Fruit fly (Drosophila melanogaster): Measurements from ENCODE around the gene Crag.

Gene Crag

DNA sequence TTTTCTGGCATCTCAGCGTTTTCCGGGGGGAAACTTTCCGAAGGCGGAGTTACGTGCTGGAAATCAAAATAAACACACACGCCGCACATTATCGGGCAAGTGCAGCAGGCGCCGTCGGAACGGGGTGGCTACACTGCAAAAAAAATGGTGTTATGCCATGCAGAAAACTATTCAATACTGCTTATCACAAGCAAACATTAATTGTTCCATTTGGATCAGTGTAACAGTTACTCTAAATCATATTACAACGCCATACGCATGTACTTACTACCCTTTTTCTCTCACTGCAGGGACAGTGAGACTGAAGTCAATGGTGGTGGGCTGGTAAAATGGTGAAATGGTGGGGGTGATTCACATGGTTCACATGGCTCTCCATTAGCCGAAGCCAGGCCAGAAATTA is 35.3 kb downstream of the Crag start (continued):
- peak; percentile 58; the same call in 1 of the 2 replicates for TF ChIP-seq sob (GFP tag; IDR thresholded peaks at IDR 0.05)
- TF ChIP-seq cas (GFP tag; IDR thresholded peaks at IDR 0.05) = no peak
- TF ChIP-seq Abd-B (GFP tag; optimal IDR thresholded peaks at IDR 0.05) = peak; percentile 69
- peak; percentile 54 for TF ChIP-seq mam (GFP tag; optimal IDR thresholded peaks at IDR 0.05)
- TF ChIP-seq Trl (optimal IDR thresholded peaks at IDR 0.05) = no peak
- TF ChIP-seq Trl (GFP tag; optimal IDR thresholded peaks at IDR 0.05) = peak; percentile 73
- TF ChIP-seq Myb (GFP tag; optimal IDR thresholded peaks at IDR 0.05) = peak; percentile 22
- no peak for TF ChIP-seq CG7745 (tag; optimal IDR thresholded peaks at IDR 0.05)
- peak; percentile 65; the same call in 1 of the 3 replicates for TF ChIP-seq CG11456 (GFP tag; IDR thresholded peaks at IDR 0.05)
- TF ChIP-seq vvl (GFP tag; IDR thresholded peaks at IDR 0.05) = peak; percentile 89
- no peak for TF ChIP-seq emc (GFP tag; optimal IDR thresholded peaks at IDR 0.05)
- peak; percentile 69 to 79 for TF ChIP-seq Pdp1 (GFP tag; optimal IDR thresholded peaks at IDR 0.05)
- TF ChIP-seq Opbp (GFP tag; IDR thresholded peaks at IDR 0.05; ENCODE audit: partially characterized antibody) = no peak
- peak; percentile 55 for TF ChIP-seq Sox100B (GFP tag; optimal IDR thresholded peaks at IDR 0.05)
- no peak for TF ChIP-seq run (tag; optimal IDR thresholded peaks at IDR 0.05)
- TF ChIP-seq CG12744 (GFP tag; optimal IDR thresholded peaks at IDR 0.05) = no peak
- no peak for TF ChIP-seq CG15514 (GFP tag; optimal IDR thresholded peaks at IDR 0.05)
- TF ChIP-seq yki (optimal IDR thresholded peaks at IDR 0.05) = no peak
- TF ChIP-seq CG17568 (GFP tag; optimal IDR thresholded peaks at IDR 0.05) = no peak
- TF ChIP-seq bab2 (GFP tag; optimal IDR thresholded peaks at IDR 0.05) = peak; percentile 87
- TF ChIP-seq NfI (GFP tag; optimal IDR thresholded peaks at IDR 0.05) = peak; percentile 20
- TF ChIP-seq croc (GFP tag; conservative IDR thresholded peaks at IDR 0.05) = peak; percentile 85
- TF ChIP-seq tup (GFP tag; optimal IDR thresholded peaks at IDR 0.05) = no peak
- no peak for TF ChIP-seq amos (GFP tag; IDR thresholded peaks at IDR 0.05; ENCODE audit: partially characterized antibody)
- TF ChIP-seq Taf1 (GFP tag; IDR thresholded peaks at IDR 0.05) = no peak
- TF ChIP-seq CG6854 (GFP tag; optimal IDR thresholded peaks at IDR 0.05) = no peak
- TF ChIP-seq gcm2 (GFP tag; optimal IDR thresholded peaks at IDR 0.05) = no peak
- TF ChIP-seq Rx (GFP tag; IDR thresholded peaks at IDR 0.05) = peak; percentile 40; the same call in 1 of the 2 replicates
- TF ChIP-seq Dbx (GFP tag; IDR thresholded peaks at IDR 0.05) = 0 out of 3 replicates have a peak, but pooled peaks have one; percentile 24
- peak; percentile 71 for TF ChIP-seq CoRest (tag; optimal IDR thresholded peaks at IDR 0.05)
- no peak for TF ChIP-seq salm (tag; optimal IDR thresholded peaks at IDR 0.05)
- TF ChIP-seq twi (tag; optimal IDR thresholded peaks at IDR 0.05) = peak; percentile 62
- TF ChIP-seq CG7786 (GFP tag; optimal IDR thresholded peaks at IDR 0.05) = peak; percentile 50
- no peak for TF ChIP-seq dan (GFP tag; IDR thresholded peaks at IDR 0.05)
- TF ChIP-seq Side (GFP tag; optimal IDR thresholded peaks at IDR 0.05) = peak; percentile 80
- TF ChIP-seq Oli (tag; optimal IDR thresholded peaks at IDR 0.05) = peak; percentile 71
- peak; percentile 37 for TF ChIP-seq Usf (GFP tag; optimal IDR thresholded peaks at IDR 0.05)
- peak; percentile 30 for TF ChIP-seq lab (GFP tag; optimal IDR thresholded peaks at IDR 0.05)
- TF ChIP-seq CG1602 (GFP tag; optimal IDR thresholded peaks at IDR 0.05) = peak; percentile 47
- TF ChIP-seq h (optimal IDR thresholded peaks at IDR 0.05) = no peak
- peak; percentile 75 for TF ChIP-seq ATbp (GFP tag; optimal IDR thresholded peaks at IDR 0.05)
- peak; percentile 31 for TF ChIP-seq MTF-1 (GFP tag; optimal IDR thresholded peaks at IDR 0.05; ENCODE audit: borderline replicate concordance)
- TF ChIP-seq C15 (GFP tag; IDR thresholded peaks at IDR 0.05) = no peak
- TF ChIP-seq Hr39 (optimal IDR thresholded peaks at IDR 0.05) = no peak
- no peak for TF ChIP-seq CG9817 (tag; optimal IDR thresholded peaks at IDR 0.05)
- TF ChIP-seq gro (GFP tag; optimal IDR thresholded peaks at IDR 0.05) = no peak
- peak; percentile 84 for TF ChIP-seq gem (tag; optimal IDR thresholded peaks at IDR 0.05)
- TF ChIP-seq ci (GFP tag; IDR thresholded peaks at IDR 0.05) = peak; percentile 87
- TF ChIP-seq gsb-n (tag; optimal IDR thresholded peaks at IDR 0.05) = peak; percentile 81
- no peak for TF ChIP-seq pzg (GFP tag; optimal IDR thresholded peaks at IDR 0.05)
- TF ChIP-seq CHES-1-like (GFP tag; optimal IDR thresholded peaks at IDR 0.05) = peak; percentile 29
- peak; percentile 59 for TF ChIP-seq Asciz (GFP tag; optimal IDR thresholded peaks at IDR 0.05)

Data from whole organism, embryonic.